Worm (Caenorhabditis elegans) whole organism, young adult: ENCODE results near the gene rbg-1.

ENCODE experiments used
- K12H6.12 ChIP-seq: fragments of 200-800 bp; sonication (Bioruptor generic); optimal IDR thresholded peaks from 2 replicates; lab custom pipeline; 2018; ENCODE audit warnings: mild to moderate bottlenecking, missing genetic modification characterization, missing compliant biosample characterization
- Y67H2A.10 ChIP-seq: fragments of 200-800 bp; sonication (Bioruptor generic); conservative IDR thresholded peaks from 2 replicates; pipeline ENCODE4 v1.3.6; 2022; ENCODE audit warnings: missing genetic modification reagents, missing genetic modification characterization, missing compliant biosample characterization
- ceh-79 ChIP-seq: sonication (generic microtip); optimal IDR thresholded peaks from 2 replicates; lab custom pipeline; 2017; ENCODE audit warnings: mild to moderate bottlenecking, missing genetic modification characterization, missing compliant biosample characterization
- ets-4 ChIP-seq: fragments of 200-800 bp; sonication (Bioruptor generic); optimal IDR thresholded peaks from 2 replicates; lab custom pipeline; 2018; ENCODE audit warnings: mild to moderate bottlenecking, missing genetic modification characterization, missing compliant biosample characterization
- hlh-12 ChIP-seq: sonication (generic microtip); optimal IDR thresholded peaks from 2 replicates; lab custom pipeline; 2016; ENCODE audit warnings: missing genetic modification characterization, missing compliant biosample characterization
- hlh-26 ChIP-seq: fragments of 200-800 bp; sonication (Bioruptor generic); conservative IDR thresholded peaks from 2 replicates; pipeline ENCODE4 v1.3.6; 2022; ENCODE audit warnings: missing genetic modification reagents, missing genetic modification characterization, missing compliant biosample characterization
- nfya-1 ChIP-seq: sonication (generic microtip); optimal IDR thresholded peaks from 2 replicates; lab custom pipeline; 2017; ENCODE audit warnings: antibody characterized with exemption, missing compliant biosample characterization, missing genetic modification characterization, borderline replicate concordance; ENCODE audit not compliant: insufficient read depth
- nhr-90 ChIP-seq: sonication (generic microtip); optimal IDR thresholded peaks from 2 replicates; lab custom pipeline; 2016; ENCODE audit warnings: missing genotype, mild to moderate bottlenecking, missing genetic modification characterization, missing compliant biosample characterization

- TF ChIP-seq K12H6.12 (tag; lab: Kevin White, UChicago) = no peak
- no peak for TF ChIP-seq hlh-12
- TF ChIP-seq ets-4 (GFP tag; lab: Kevin White, UChicago) = no peak
- TF ChIP-seq hlh-26 (GFP tag; lab: Robert Waterston, UW) = no peak
- no peak for TF ChIP-seq ceh-79 (tag; lab: Kevin White, UChicago)
- TF ChIP-seq nhr-90 (tag; lab: Kevin White, UChicago) = no peak
- TF ChIP-seq nfya-1 (tag; lab: Kevin White, UChicago) = no peak
- no peak for TF ChIP-seq Y67H2A.10 (GFP tag; lab: Robert Waterston, UW)
Observed at ce11 chrX:14947355-14947668, 36.0 kb upstream of the rbg-1 start.
